Fruit fly (Drosophila melanogaster) whole organism, embryonic: ENCODE results near the gene CG3546.
A peak's percentile ranks its signal among the peaks of the same experiment; 100 is the strongest.

ENCODE experiments used
- Abd-B ChIP-seq: fragments of 200-800 bp; sonication (Bioruptor generic); optimal IDR thresholded peaks from 2 replicates; lab custom pipeline; 2018; ENCODE audit warnings: missing biosample characterization, mild to moderate bottlenecking, missing genetic modification characterization, moderate library complexity
- Bgb ChIP-seq: fragments of 200-800 bp; sonication (Bioruptor generic); IDR thresholded peaks from 2 replicates; pipeline ENCODE4 v1.3.6; 2022; ENCODE audit warnings: missing biosample characterization, missing genetic modification characterization; ENCODE audit not compliant: partially characterized antibody
- CG10267 ChIP-seq: fragments of 200-800 bp; sonication (Bioruptor generic); optimal IDR thresholded peaks from 2 replicates; lab custom pipeline; 2018; ENCODE audit warnings: missing biosample characterization, mild to moderate bottlenecking, missing genetic modification characterization, moderate library complexity
- CG10321 ChIP-seq: fragments of 200-800 bp; sonication (Bioruptor generic); IDR thresholded peaks from 2 replicates; pipeline ENCODE4 v1.3.6; 2022; ENCODE audit warnings: missing biosample characterization, missing genetic modification characterization
- CG10543 ChIP-seq: fragments of 200-800 bp; sonication (Bioruptor generic); optimal IDR thresholded peaks from 3 replicates; lab custom pipeline; 2017; ENCODE audit warnings: missing biosample characterization, mild to moderate bottlenecking, missing genetic modification characterization, moderate library complexity
- CG12155 ChIP-seq: fragments of 200-800 bp; sonication (Bioruptor generic); optimal IDR thresholded peaks from 3 replicates; lab custom pipeline; 2016; ENCODE audit warnings: missing biosample characterization, missing genetic modification characterization
- CG12299 ChIP-seq: fragments of 200-800 bp; sonication (Bioruptor generic); optimal IDR thresholded peaks from 2 replicates; lab custom pipeline; 2018; ENCODE audit warnings: missing biosample characterization, mild to moderate bottlenecking, missing genetic modification characterization
- CG1233 ChIP-seq: fragments of 200-800 bp; sonication (Bioruptor generic); optimal IDR thresholded peaks from 4 replicates; lab custom pipeline; 2018; ENCODE audit warnings: missing biosample characterization, mild to moderate bottlenecking, missing genetic modification characterization
- CG12391 ChIP-seq: fragments of 200-800 bp; sonication (Bioruptor generic); optimal IDR thresholded peaks from 3 replicates; lab custom pipeline; 2018; ENCODE audit warnings: missing biosample characterization, mild to moderate bottlenecking, missing genetic modification characterization, moderate library complexity
- CG13296 ChIP-seq: fragments of 200-800 bp; sonication (Bioruptor generic); optimal IDR thresholded peaks from 3 replicates; lab custom pipeline; 2018; ENCODE audit warnings: missing biosample characterization, mild to moderate bottlenecking, missing genetic modification characterization
- CG13424 ChIP-seq: fragments of 200-800 bp; sonication (Bioruptor generic); optimal IDR thresholded peaks from 2 replicates; lab custom pipeline; 2019; ENCODE audit warnings: missing biosample characterization, mild to moderate bottlenecking, missing genetic modification characterization, moderate library complexity
- CG13775 ChIP-seq: fragments of 200-800 bp; sonication (Bioruptor generic); optimal IDR thresholded peaks from 3 replicates; lab custom pipeline; 2017; ENCODE audit warnings: missing biosample characterization, mild to moderate bottlenecking, missing genetic modification characterization
- CG14710 ChIP-seq: fragments of 200-800 bp; sonication (Bioruptor generic); optimal IDR thresholded peaks from 3 replicates; lab custom pipeline; 2019; ENCODE audit warnings: missing biosample characterization, mild to moderate bottlenecking, missing genetic modification characterization, moderate library complexity
- CG15011 ChIP-seq: fragments of 200-800 bp; sonication (Bioruptor generic); optimal IDR thresholded peaks from 3 replicates; lab custom pipeline; 2018; ENCODE audit warnings: missing biosample characterization, mild to moderate bottlenecking, missing genetic modification characterization
- CG32532 ChIP-seq: fragments of 200-800 bp; sonication (Bioruptor generic); IDR thresholded peaks from 2 replicates; pipeline ENCODE4 v1.3.6; 2022; ENCODE audit warnings: missing biosample characterization, missing genetic modification characterization
- CG4282 ChIP-seq: fragments of 200-800 bp; sonication (Bioruptor generic); optimal IDR thresholded peaks from 2 replicates; lab custom pipeline; 2016; ENCODE audit warnings: missing biosample characterization, missing genetic modification characterization
- CG7928 ChIP-seq: fragments of 200-800 bp; sonication (Bioruptor generic); optimal IDR thresholded peaks from 2 replicates; lab custom pipeline; 2017; ENCODE audit warnings: missing biosample characterization, mild to moderate bottlenecking, missing genetic modification characterization
- CG8478 ChIP-seq: fragments of >200 bp; optimal IDR thresholded peaks from 2 replicates; lab custom pipeline; 2018
- CG9797 ChIP-seq: fragments of 200-800 bp; sonication (Bioruptor generic); optimal IDR thresholded peaks from 3 replicates; lab custom pipeline; 2018; ENCODE audit warnings: missing biosample characterization, mild to moderate bottlenecking, missing genetic modification characterization
- CTCF ChIP-seq: fragments of 200-800 bp; sonication (Bioruptor generic); optimal IDR thresholded peaks from 2 replicates; lab custom pipeline; 2017; ENCODE audit warnings: missing biosample characterization, mild to moderate bottlenecking, missing genetic modification characterization, moderate library complexity
- Dfd ChIP-seq, 2 experiments: fragments of >200 bp; optimal IDR thresholded peaks; 2 replicates each; lab custom pipeline; 2017; ENCODE audit warnings: missing biosample characterization in 2 of 2, missing genetic modification characterization in 2 of 2
- Dp ChIP-seq: fragments of 200-800 bp; sonication (Bioruptor generic); optimal IDR thresholded peaks from 2 replicates; lab custom pipeline; 2018; ENCODE audit warnings: missing biosample characterization, mild to moderate bottlenecking, missing genetic modification characterization, moderate library complexity
- Fer1 ChIP-seq: fragments of 200-800 bp; sonication (Bioruptor generic); optimal IDR thresholded peaks from 2 replicates; lab custom pipeline; 2017; ENCODE audit warnings: missing biosample characterization, mild to moderate bottlenecking, missing genetic modification characterization
- Hr3 ChIP-seq: fragments of 200-800 bp; sonication (Bioruptor generic); optimal IDR thresholded peaks from 3 replicates; lab custom pipeline; 2016; ENCODE audit warnings: missing biosample characterization, missing genetic modification characterization
- Hr39 ChIP-seq: fragments of >200 bp; optimal IDR thresholded peaks from 2 replicates; lab custom pipeline; 2017
- MBD-R2 ChIP-seq: fragments of 200-800 bp; sonication (Bioruptor generic); IDR thresholded peaks from 2 replicates; pipeline ENCODE4 v1.3.6; 2022; ENCODE audit warnings: missing biosample characterization, missing genetic modification characterization
- MESR4 ChIP-seq: fragments of 200-800 bp; sonication (Bioruptor generic); optimal IDR thresholded peaks from 2 replicates; lab custom pipeline; 2018; ENCODE audit warnings: missing biosample characterization, mild to moderate bottlenecking, missing genetic modification characterization, moderate library complexity
- Med ChIP-seq: fragments of 200-800 bp; sonication (Bioruptor generic); peaks from one replicate; lab custom pipeline; 2016; ENCODE audit warnings: missing biosample characterization, missing genetic modification characterization, mild to moderate bottlenecking, inconsistent platforms, moderate library complexity
- Nf-YA ChIP-seq: fragments of 200-800 bp; sonication (Bioruptor generic); IDR thresholded peaks from 2 replicates; pipeline ENCODE4 v1.3.6; 2022; ENCODE audit warnings: missing biosample characterization, missing genetic modification characterization
- Sox102F ChIP-seq: fragments of 200-800 bp; sonication (Bioruptor generic); optimal IDR thresholded peaks from 2 replicates; lab custom pipeline; 2018; ENCODE audit warnings: missing biosample characterization, mild to moderate bottlenecking, missing genetic modification characterization, moderate library complexity
- az2 ChIP-seq: fragments of 200-800 bp; sonication (Bioruptor generic); optimal IDR thresholded peaks from 3 replicates; lab custom pipeline; 2016; ENCODE audit warnings: missing biosample characterization, missing genetic modification characterization
- bigmax ChIP-seq: fragments of 200-800 bp; sonication (Bioruptor generic); optimal IDR thresholded peaks from 2 replicates; lab custom pipeline; 2018; ENCODE audit warnings: missing biosample characterization, mild to moderate bottlenecking, missing genetic modification characterization
- cas ChIP-seq: fragments of 200-800 bp; sonication (Bioruptor generic); IDR thresholded peaks from 2 replicates; pipeline ENCODE4 v1.3.6; 2022; ENCODE audit warnings: missing biosample characterization, missing genetic modification characterization
- exex ChIP-seq: fragments of 200-800 bp; sonication (Bioruptor generic); optimal IDR thresholded peaks from 4 replicates; lab custom pipeline; 2018; ENCODE audit warnings: missing biosample characterization, mild to moderate bottlenecking, missing genetic modification characterization, moderate library complexity
- fd102C ChIP-seq: fragments of 200-800 bp; sonication (Bioruptor generic); optimal IDR thresholded peaks from 2 replicates; lab custom pipeline; 2018; ENCODE audit warnings: missing biosample characterization, mild to moderate bottlenecking, missing genetic modification characterization, moderate library complexity
- fd96Cb ChIP-seq: fragments of 200-800 bp; sonication (Bioruptor generic); optimal IDR thresholded peaks from 2 replicates; lab custom pipeline; 2018; ENCODE audit warnings: missing biosample characterization, mild to moderate bottlenecking, missing genetic modification characterization, moderate library complexity
- inv ChIP-seq: fragments of 200-800 bp; sonication (Bioruptor generic); IDR thresholded peaks from 2 replicates; pipeline ENCODE4 v1.3.6; 2022; ENCODE audit warnings: missing biosample characterization, missing genetic modification characterization; ENCODE audit not compliant: partially characterized antibody
- lola ChIP-seq, 3 experiments: fragments of >200 bp in 2 of 3; fragments of 200-800 bp in 1 of 3; sonication (Bioruptor generic) in 1 of 3; optimal IDR thresholded peaks; 2 replicates each; lab custom pipeline; 2017 to 2019; ENCODE audit warnings: missing biosample characterization in 3 of 3, missing genetic modification characterization in 3 of 3, mild to moderate bottlenecking in 1 of 3, moderate library complexity in 1 of 3
- onecut ChIP-seq: fragments of 200-800 bp; sonication (Bioruptor generic); IDR thresholded peaks from 2 replicates; pipeline ENCODE4 v1.3.6; 2022; ENCODE audit warnings: missing biosample characterization, missing genetic modification characterization
- repo ChIP-seq: fragments of 200-800 bp; sonication (Bioruptor generic); optimal IDR thresholded peaks from 2 replicates; lab custom pipeline; 2016; ENCODE audit warnings: missing biosample characterization, missing genetic modification characterization
- sc ChIP-seq, 3 experiments: fragments of >200 bp in 2 of 3; fragments of 200-800 bp in 1 of 3; sonication (Bioruptor generic) in 1 of 3; optimal IDR thresholded peaks; 2 replicates in 2 of 3; 3 replicates in 1 of 3; lab custom pipeline; 2017; ENCODE audit warnings: mild to moderate bottlenecking in 1 of 3, missing biosample characterization in 1 of 3, missing genetic modification characterization in 1 of 3, missing genetic modification reagents in 1 of 3
- sens ChIP-seq: fragments of 200-800 bp; sonication (Bioruptor generic); peaks from one replicate; lab custom pipeline; 2016; ENCODE audit warnings: missing biosample characterization, missing genetic modification characterization
- ssp ChIP-seq: fragments of 200-800 bp; sonication (Bioruptor generic); IDR thresholded peaks from 2 replicates; pipeline ENCODE4 v1.3.6; 2022; ENCODE audit warnings: missing biosample characterization, missing genetic modification characterization
- stwl ChIP-seq: fragments of 200-800 bp; sonication (Bioruptor generic); optimal IDR thresholded peaks from 3 replicates; lab custom pipeline; 2018; ENCODE audit warnings: missing biosample characterization, mild to moderate bottlenecking, missing genetic modification characterization, moderate library complexity
- tll ChIP-seq, 2 experiments: fragments of 200-800 bp in 1 of 2; fragments of >200 bp in 1 of 2; sonication (Bioruptor generic) in 1 of 2; optimal IDR thresholded peaks; 2 replicates each; lab custom pipeline; 2017 to 2019; ENCODE audit warnings: missing biosample characterization in 2 of 2, missing genetic modification characterization in 2 of 2, mild to moderate bottlenecking in 1 of 2, moderate library complexity in 1 of 2
- wek ChIP-seq: fragments of 200-800 bp; sonication (Bioruptor generic); optimal IDR thresholded peaks from 3 replicates; lab custom pipeline; 2018; ENCODE audit warnings: missing biosample characterization, mild to moderate bottlenecking, missing genetic modification characterization, moderate library complexity
- zen2 ChIP-seq: fragments of 200-800 bp; sonication (Bioruptor generic); IDR thresholded peaks from 3 replicates; pipeline ENCODE4 v1.3.6; 2022; ENCODE audit warnings: missing biosample characterization, missing genetic modification characterization; ENCODE audit not compliant: partially characterized antibody

CG3546 gene

dm6 chrX:4540430-4540932 is 17.4 kb upstream of the CG3546 start, which contains the start of the genes rb and CHOp24 (continued):
- peak; percentile 8 for TF ChIP-seq CG12391 (tag; lab: Kevin White, UChicago)
- no peak for TF ChIP-seq exex (tag; lab: Kevin White, UChicago)
- no peak for TF ChIP-seq CG8478 (lab: Kevin White, UChicago)
- no peak for TF ChIP-seq fd96Cb
- no peak for TF ChIP-seq CG15011 (GFP tag; lab: Kevin White, UChicago)
- TF ChIP-seq CG12299 (tag; lab: Kevin White, UChicago): no peak
- no peak for TF ChIP-seq repo (GFP tag; lab: Kevin White, UChicago)
- no peak for TF ChIP-seq ssp (GFP tag; lab: Robert Waterston, UW)
- peak; percentile 14 for TF ChIP-seq Fer1 (GFP tag; lab: Kevin White, UChicago)
- no peak for TF ChIP-seq CG13296 (GFP tag; lab: Kevin White, UChicago)
- TF ChIP-seq zen2: peak; percentile 78; the same call in 1 of the 3 replicates
- peak; percentile 89 for TF ChIP-seq Bgb (GFP tag; lab: Robert Waterston, UW)
- no peak for TF ChIP-seq CG13775 (GFP tag; lab: Kevin White, UChicago)
- no peak for TF ChIP-seq tll (GFP tag; optimal IDR thresholded peaks at IDR 0.05; lab: Kevin White, UChicago)
- TF ChIP-seq CG12155 (GFP tag; lab: Kevin White, UChicago): no peak
- TF ChIP-seq lola (GFP tag; optimal IDR thresholded peaks at IDR 0.05; lab: Kevin White, UChicago): peak in 1 of 3 experiments; percentile 9
- TF ChIP-seq CG10543: no peak
- TF ChIP-seq Hr39 (lab: Kevin White, UChicago): no peak
- TF ChIP-seq CG13424 (tag; lab: Kevin White, UChicago): no peak
- no peak for TF ChIP-seq CG7928
- TF ChIP-seq Dfd (GFP tag; optimal IDR thresholded peaks at IDR 0.05; lab: Kevin White, UChicago): no peak
- no peak for TF ChIP-seq CG32532 (GFP tag; lab: Robert Waterston, UW)

DNA sequence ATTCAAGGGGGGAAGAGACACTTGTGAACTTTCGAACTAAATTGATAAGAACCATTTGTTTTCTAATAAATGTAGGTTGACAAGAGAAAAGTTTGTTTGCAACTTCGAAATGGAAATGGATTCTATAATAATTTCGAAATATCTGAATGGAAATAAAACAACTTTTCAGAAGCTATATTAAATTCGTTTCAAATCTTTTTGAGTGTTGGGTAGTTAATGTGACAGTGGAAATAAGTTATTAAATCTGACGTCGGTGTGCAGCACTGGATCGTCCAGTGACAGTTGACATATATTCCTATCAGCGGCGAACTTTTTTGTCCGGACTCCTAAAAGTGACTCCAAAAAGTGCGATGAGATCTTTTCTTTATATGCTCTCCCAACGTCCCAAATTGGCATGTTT is 15.5 kb upstream of the CG3546 start, which contains the start of gene CG3568:
CG3568 (plus strand) TSS at position 278 of the 400 bp plus-strand sequence.
- TF ChIP-seq ssp (GFP tag; lab: Robert Waterston, UW) (peak; percentile 50; the same call in 1 of the 2 replicates), CG10267 (tag; lab: Kevin White, UChicago) (peak; percentile 57), Med (peak; percentile 34), CG1233 (no peak), inv (no peak), Hr3 (no peak), stwl (tag; lab: Kevin White, UChicago) (peak; percentile 65), sens (peak; percentile 70)

dm6 chrX:4548611-4549120 is 9.2 kb upstream of the CG3546 start, which contains the start of the genes Usf and CG15912:
Gene Usf (minus strand): TSS chrX:4548794.
Gene CG15912 (plus strand): TSS chrX:4549070.
- TF ChIP-seq fd102C (GFP tag; lab: Kevin White, UChicago) (no peak), az2 (GFP tag; lab: Kevin White, UChicago) (no peak), MESR4 (peak; percentile 65), CG14710 (tag; lab: Kevin White, UChicago) (peak; percentile 9), CG32532 (GFP tag; lab: Robert Waterston, UW) (no peak), Sox102F (GFP tag; lab: Kevin White, UChicago) (no peak), Bgb (GFP tag; lab: Robert Waterston, UW) (0 out of 2 replicates have a peak, but pooled peaks have one; percentile 2), sc (optimal IDR thresholded peaks at IDR 0.05; lab: Kevin White, UChicago) (no peak), sc (GFP tag; optimal IDR thresholded peaks at IDR 0.05; lab: Kevin White, UChicago) (no peak), Nf-YA (GFP tag; lab: Robert Waterston, UW) (no peak), Dp (GFP tag; lab: Kevin White, UChicago) (peak; percentile 50), CG10321 (GFP tag; lab: Robert Waterston, UW) (no peak), MBD-R2 (GFP tag; lab: Robert Waterston, UW) (peak; percentile 57), cas (GFP tag; lab: Robert Waterston, UW) (no peak), bigmax (GFP tag; lab: Kevin White, UChicago) (no peak), Abd-B (no peak), CTCF (GFP tag; lab: Kevin White, UChicago) (peak; percentile 32), CG9797 (peak; percentile 77), stwl (tag; lab: Kevin White, UChicago) (peak; percentile 45), onecut (GFP tag; lab: Robert Waterston, UW) (no peak), CG4282 (GFP tag; lab: Kevin White, UChicago) (no peak), wek (GFP tag; lab: Kevin White, UChicago) (no peak)
